Fruit fly (Drosophila melanogaster): Measurements from ENCODE around the gene eIF4H2.
A peak's percentile ranks its signal among the peaks of the same experiment; 100 is the strongest.

eIF4H2 gene

DNA sequence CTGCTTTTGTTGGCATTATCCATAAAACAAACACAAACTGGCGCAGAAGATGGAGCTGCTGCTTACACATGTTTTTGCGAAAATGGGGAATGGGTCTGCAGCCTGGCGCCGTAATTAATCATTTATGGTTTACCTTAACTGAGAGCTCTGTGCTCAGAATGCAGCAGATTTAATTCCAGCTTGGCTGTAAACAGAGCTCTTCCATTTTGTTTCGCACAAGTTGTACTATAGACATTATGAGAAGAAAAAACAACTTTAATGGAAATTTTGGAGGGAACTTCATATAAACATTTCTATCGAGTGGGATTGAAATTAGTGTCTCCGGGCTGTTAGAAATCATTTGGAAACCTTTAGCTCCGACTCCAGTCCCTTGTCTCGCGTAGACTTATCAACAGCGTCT lies at the start of gene eIF4H2:
Gene eIF4H2, plus strand, starts transcription at position 301 of the 400 bp plus-strand sequence.
- TF ChIP-seq D1 (tag; optimal IDR thresholded peaks at IDR 0.05) (no peak), CG14655 (GFP tag; optimal IDR thresholded peaks at IDR 0.05) (no peak), CG8159 (tag; optimal IDR thresholded peaks at IDR 0.05) (no peak), CG12605 (GFP tag; IDR thresholded peaks at IDR 0.05) (no peak), CG4496 (GFP tag; IDR thresholded peaks at IDR 0.05) (no peak), CG34367 (tag; optimal IDR thresholded peaks at IDR 0.05) (no peak), CG15710 (tag; optimal IDR thresholded peaks at IDR 0.05) (no peak), CG13204 (GFP tag; optimal IDR thresholded peaks at IDR 0.05) (no peak), CG17806 (tag; optimal IDR thresholded peaks at IDR 0.05) (no peak), fd96Ca (GFP tag; IDR thresholded peaks at IDR 0.05) (no peak), CG10348 (GFP tag; IDR thresholded peaks at IDR 0.05) (no peak), CG8301 (tag; optimal IDR thresholded peaks at IDR 0.05) (no peak), EcR (GFP tag; optimal IDR thresholded peaks at IDR 0.05) (no peak), CG9948 (tag; optimal IDR thresholded peaks at IDR 0.05) (no peak)

DNA sequence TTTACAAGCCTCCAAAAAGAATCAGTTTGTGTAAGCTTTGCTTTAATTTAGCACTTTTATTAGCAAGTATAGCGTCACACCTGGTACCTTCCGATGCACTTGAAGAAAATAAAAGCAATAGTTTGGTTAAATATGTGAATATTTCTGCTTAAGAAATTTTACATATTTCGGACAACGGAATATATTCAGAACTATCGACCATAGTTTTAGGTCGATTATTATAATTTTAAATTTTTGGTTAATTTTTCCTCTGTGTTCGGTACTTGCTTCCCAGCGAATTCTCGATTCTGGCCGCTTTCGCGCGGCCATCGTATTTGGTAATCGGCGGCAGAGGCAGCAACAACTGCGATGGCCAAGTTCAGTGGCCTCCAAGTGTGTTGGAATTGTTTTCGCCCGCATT lies 36.2 kb upstream of the eIF4H2 start:
- TF ChIP-seq CG14655 (GFP tag; optimal IDR thresholded peaks at IDR 0.05), result peak; percentile 82
- peak; percentile 93 for TF ChIP-seq CG4496 (GFP tag; IDR thresholded peaks at IDR 0.05)
- TF ChIP-seq D1 (tag; optimal IDR thresholded peaks at IDR 0.05), result no peak
- TF ChIP-seq EcR (GFP tag; optimal IDR thresholded peaks at IDR 0.05), result no peak
- peak; percentile 53; the same call in 1 of the 2 replicates for TF ChIP-seq rn (GFP tag; IDR thresholded peaks at IDR 0.05)
- peak; percentile 59; the same call in 1 of the 3 replicates for TF ChIP-seq fd96Ca (GFP tag; IDR thresholded peaks at IDR 0.05)
- TF ChIP-seq CG17806 (tag; optimal IDR thresholded peaks at IDR 0.05), result no peak
- no peak for TF ChIP-seq gl (tag; optimal IDR thresholded peaks at IDR 0.05)
- TF ChIP-seq Ets98B (GFP tag; IDR thresholded peaks at IDR 0.05), result peak; percentile 80
- peak; percentile 47; the same call in 1 of the 2 replicates for TF ChIP-seq CG12605 (GFP tag; IDR thresholded peaks at IDR 0.05)
- no peak for TF ChIP-seq CG10348 (GFP tag; IDR thresholded peaks at IDR 0.05)
- TF ChIP-seq CG9948 (tag; optimal IDR thresholded peaks at IDR 0.05), result no peak
- peak; percentile 46 for TF ChIP-seq Pif1B (GFP tag; optimal IDR thresholded peaks at IDR 0.05)
- TF ChIP-seq CG8159 (tag; optimal IDR thresholded peaks at IDR 0.05), result peak; percentile 17
- TF ChIP-seq CG34367 (tag; optimal IDR thresholded peaks at IDR 0.05), result no peak
- peak; percentile 31 for TF ChIP-seq Pif1A (GFP tag; optimal IDR thresholded peaks at IDR 0.05)
- TF ChIP-seq CG13204 (GFP tag; optimal IDR thresholded peaks at IDR 0.05), result no peak
- no peak for TF ChIP-seq CG15710 (tag; optimal IDR thresholded peaks at IDR 0.05)
- TF ChIP-seq Snoo (tag; optimal IDR thresholded peaks at IDR 0.05), result peak; percentile 31
- TF ChIP-seq CG8301 (tag; optimal IDR thresholded peaks at IDR 0.05), result peak; percentile 87
- TF ChIP-seq CG32121 (GFP tag; IDR thresholded peaks at IDR 0.05), result no peak

DNA sequence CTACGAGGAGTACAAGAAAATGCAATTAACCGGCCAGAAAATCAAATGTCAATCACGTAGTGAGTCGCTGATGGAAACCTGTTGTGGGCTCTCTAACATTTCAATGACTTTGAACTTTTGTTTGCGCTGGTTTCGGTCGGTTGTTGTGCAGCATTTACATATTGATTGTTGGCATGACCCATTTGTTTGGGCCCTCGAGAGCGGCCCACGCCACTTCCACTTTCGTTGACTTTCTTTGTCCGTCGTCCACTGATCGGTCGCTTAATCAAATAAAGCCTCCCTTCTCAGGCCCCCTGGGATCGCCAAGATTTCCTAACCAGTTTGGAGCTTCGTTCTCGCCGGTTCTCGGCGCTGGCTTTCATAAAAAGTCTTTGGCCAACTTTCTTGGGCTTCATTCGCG lies 35.6 kb upstream of the eIF4H2 start, which contains the start of gene Spn100A:
Gene Spn100A, plus strand, starts transcription at position 392 of the 400 bp plus-strand sequence.
- TF ChIP-seq CG4496 (GFP tag; IDR thresholded peaks at IDR 0.05) (0 out of 3 replicates have a peak, but pooled peaks have one; percentile 22), fd96Ca (GFP tag; IDR thresholded peaks at IDR 0.05) (peak; percentile 37; the same call in 1 of the 3 replicates), Pif1A (GFP tag; optimal IDR thresholded peaks at IDR 0.05) (no peak), CG8159 (tag; optimal IDR thresholded peaks at IDR 0.05) (no peak), CG17806 (tag; optimal IDR thresholded peaks at IDR 0.05) (no peak)

DNA sequence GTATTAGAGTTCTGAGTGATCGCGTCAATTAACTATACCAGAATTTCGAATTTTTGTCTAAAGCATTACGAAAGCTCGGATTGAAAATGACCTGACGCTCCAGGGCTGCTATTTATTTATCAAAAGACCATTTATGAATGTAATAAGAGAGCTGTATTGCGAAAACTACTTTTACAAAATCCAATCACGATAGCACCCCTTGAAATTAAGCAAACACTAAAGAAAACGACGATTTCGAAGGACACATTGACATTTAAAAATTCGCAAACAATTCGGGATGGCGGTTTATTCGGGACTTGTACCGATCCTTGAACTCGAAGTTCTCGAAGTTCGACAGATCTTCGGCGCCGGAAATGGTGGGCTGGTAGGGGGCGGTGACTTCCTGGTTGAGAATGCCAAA lies 30.5 kb upstream of the eIF4H2 start, which contains the start of gene CG12069:
Gene CG12069, minus strand, starts transcription at position 101 of the 400 bp plus-strand sequence.
- TF ChIP-seq Ets98B (GFP tag; IDR thresholded peaks at IDR 0.05) (no peak), CG14655 (GFP tag; optimal IDR thresholded peaks at IDR 0.05) (no peak), D1 (tag; optimal IDR thresholded peaks at IDR 0.05) (no peak), rn (GFP tag; IDR thresholded peaks at IDR 0.05) (no peak), CG15710 (tag; optimal IDR thresholded peaks at IDR 0.05) (no peak), CG17806 (tag; optimal IDR thresholded peaks at IDR 0.05) (no peak), Pif1B (GFP tag; optimal IDR thresholded peaks at IDR 0.05) (no peak), Pif1A (GFP tag; optimal IDR thresholded peaks at IDR 0.05) (no peak), CG4496 (GFP tag; IDR thresholded peaks at IDR 0.05) (no peak), CG12605 (GFP tag; IDR thresholded peaks at IDR 0.05) (no peak), CG32121 (GFP tag; IDR thresholded peaks at IDR 0.05) (no peak)

DNA sequence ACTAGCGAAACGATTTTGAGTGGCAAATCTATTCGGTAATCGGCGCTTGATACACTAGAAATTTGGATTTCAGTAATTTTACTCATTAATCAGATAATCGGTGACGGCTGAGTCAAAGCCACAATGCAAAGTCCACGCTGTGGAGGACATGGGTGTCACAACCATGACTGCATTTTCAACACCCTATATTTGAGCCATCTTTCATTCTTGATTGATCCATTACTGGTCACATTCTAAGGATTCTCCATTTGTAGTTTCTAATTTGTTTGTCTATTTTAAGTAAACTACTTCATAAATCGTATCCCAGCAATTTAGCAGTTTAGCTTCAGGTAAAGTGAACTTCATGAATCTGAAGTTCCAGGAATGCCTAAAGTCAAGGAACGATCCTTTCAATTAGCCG lies 28.8 kb upstream of the eIF4H2 start, which contains the start of gene Pka-C2:
Gene Pka-C2, minus strand, starts transcription at position 101 of the 400 bp plus-strand sequence.
- TF ChIP-seq gl (tag; optimal IDR thresholded peaks at IDR 0.05) (no peak), CG12605 (GFP tag; IDR thresholded peaks at IDR 0.05) (no peak), Pif1A (GFP tag; optimal IDR thresholded peaks at IDR 0.05) (no peak), CG14655 (GFP tag; optimal IDR thresholded peaks at IDR 0.05) (no peak), CG34367 (tag; optimal IDR thresholded peaks at IDR 0.05) (no peak), Pif1B (GFP tag; optimal IDR thresholded peaks at IDR 0.05) (no peak), fd96Ca (GFP tag; IDR thresholded peaks at IDR 0.05) (no peak), CG32121 (GFP tag; IDR thresholded peaks at IDR 0.05) (no peak), D1 (tag; optimal IDR thresholded peaks at IDR 0.05) (no peak), CG8159 (tag; optimal IDR thresholded peaks at IDR 0.05) (no peak), CG9948 (tag; optimal IDR thresholded peaks at IDR 0.05) (no peak), Snoo (tag; optimal IDR thresholded peaks at IDR 0.05) (no peak), CG10348 (GFP tag; IDR thresholded peaks at IDR 0.05) (no peak)

DNA sequence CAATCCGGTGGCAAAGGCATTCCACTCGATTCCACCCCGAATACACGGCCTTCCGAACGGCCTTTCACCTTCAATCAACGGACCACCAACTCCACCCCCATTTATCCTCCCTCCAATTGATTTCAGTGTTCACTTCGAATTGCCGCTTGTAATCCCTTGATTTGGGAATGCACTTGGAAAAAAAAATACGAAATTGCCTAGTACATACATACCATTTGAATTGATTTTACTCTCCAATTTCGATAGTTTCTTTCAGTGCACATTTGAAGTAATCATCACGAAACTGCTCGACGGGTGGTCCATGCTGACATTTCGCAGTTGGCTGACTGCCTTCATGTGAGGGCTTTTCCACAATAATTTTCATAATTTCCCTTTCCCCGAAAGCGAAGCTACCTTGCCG lies 26.7 kb upstream of the eIF4H2 start:
- TF ChIP-seq Snoo (tag; optimal IDR thresholded peaks at IDR 0.05) (no peak), CG32121 (GFP tag; IDR thresholded peaks at IDR 0.05) (no peak), Pif1B (GFP tag; optimal IDR thresholded peaks at IDR 0.05) (no peak), CG17806 (tag; optimal IDR thresholded peaks at IDR 0.05) (no peak), rn (GFP tag; IDR thresholded peaks at IDR 0.05) (no peak), CG10348 (GFP tag; IDR thresholded peaks at IDR 0.05) (no peak), CG4496 (GFP tag; IDR thresholded peaks at IDR 0.05) (no peak), CG9948 (tag; optimal IDR thresholded peaks at IDR 0.05) (no peak), Ets98B (GFP tag; IDR thresholded peaks at IDR 0.05) (no peak), CG8301 (tag; optimal IDR thresholded peaks at IDR 0.05) (no peak), D1 (tag; optimal IDR thresholded peaks at IDR 0.05) (no peak), gl (tag; optimal IDR thresholded peaks at IDR 0.05) (no peak), CG8159 (tag; optimal IDR thresholded peaks at IDR 0.05) (no peak), fd96Ca (GFP tag; IDR thresholded peaks at IDR 0.05) (no peak), CG14655 (GFP tag; optimal IDR thresholded peaks at IDR 0.05) (no peak), CG34367 (tag; optimal IDR thresholded peaks at IDR 0.05) (no peak), CG15710 (tag; optimal IDR thresholded peaks at IDR 0.05) (no peak)
